Worm (Caenorhabditis elegans) whole organism, early embryonic: ENCODE data around the gene C03C10.5.
A peak's percentile ranks its signal among the peaks of the same experiment; 100 is the strongest.

Source experiments
- B0310.2 ChIP-seq: sonication (generic microtip); optimal IDR thresholded peaks from 2 replicates; lab custom pipeline; 2016; ENCODE audit warnings: mild to moderate bottlenecking, missing genetic modification characterization, missing compliant biosample characterization
- F13C5.2 ChIP-seq: sonication (generic microtip); optimal IDR thresholded peaks from 2 replicates; lab custom pipeline; 2017; ENCODE audit warnings: mild to moderate bottlenecking, missing genetic modification characterization, inconsistent platforms, missing compliant biosample characterization
- aly-1 ChIP-seq: sonication (generic microtip); optimal IDR thresholded peaks from 2 replicates; lab custom pipeline; 2016; ENCODE audit warnings: missing genetic modification characterization, missing compliant biosample characterization
- ama-1 ChIP-seq: fragments of 150-350 bp; optimal IDR thresholded peaks from 2 replicates; lab custom pipeline; 2014
- ceh-13 ChIP-seq: fragments of 200-800 bp; sonication (Bioruptor generic); optimal IDR thresholded peaks from 2 replicates; lab custom pipeline; 2018; ENCODE audit warnings: mild to moderate bottlenecking, missing genetic modification characterization, missing compliant biosample characterization
- ceh-36 ChIP-seq: sonication (generic microtip); optimal IDR thresholded peaks from 2 replicates; lab custom pipeline; 2016; ENCODE audit warnings: missing genetic modification characterization, inconsistent platforms, missing compliant biosample characterization
- ets-7 ChIP-seq: sonication (generic microtip); optimal IDR thresholded peaks from 2 replicates; lab custom pipeline; 2016; ENCODE audit warnings: missing genotype, missing genetic modification characterization, missing compliant biosample characterization
- flt-1 ChIP-seq: fragments of 200-800 bp; sonication (Bioruptor generic); IDR thresholded peaks from 2 replicates; pipeline ENCODE4 v1.3.6; 2022; ENCODE audit warnings: missing genetic modification characterization, missing compliant biosample characterization
- hmbx-1 ChIP-seq: sonication (generic microtip); optimal IDR thresholded peaks from 2 replicates; lab custom pipeline; 2016; ENCODE audit warnings: mild to moderate bottlenecking, missing genetic modification characterization, missing compliant biosample characterization
- hmg-4 ChIP-seq: fragments of 200-800 bp; sonication (Bioruptor generic); optimal IDR thresholded peaks from 2 replicates; lab custom pipeline; 2018; ENCODE audit warnings: mild to moderate bottlenecking, missing genetic modification characterization, missing compliant biosample characterization
- hnd-1 ChIP-seq: sonication (generic microtip); optimal IDR thresholded peaks from 2 replicates; lab custom pipeline; 2016; ENCODE audit warnings: missing genetic modification characterization, missing compliant biosample characterization
- pes-1 ChIP-seq: fragments of 200-800 bp; sonication (Bioruptor generic); IDR thresholded peaks from 2 replicates; pipeline ENCODE4 v1.3.6; 2022; ENCODE audit warnings: missing genetic modification reagents, missing genetic modification characterization, missing compliant biosample characterization
- scrt-1 ChIP-seq: fragments of 200-800 bp; sonication (Bioruptor generic); IDR thresholded peaks from 2 replicates; pipeline ENCODE4 v1.3.6; 2022; ENCODE audit warnings: missing genetic modification characterization, missing compliant biosample characterization
- sea-1 ChIP-seq: fragments of 200-800 bp; sonication (Bioruptor generic); conservative IDR thresholded peaks from 2 replicates; pipeline ENCODE4 v1.3.6; 2022; ENCODE audit warnings: missing genetic modification characterization, missing compliant biosample characterization
- tbx-11 ChIP-seq: fragments of 200-800 bp; sonication (Bioruptor generic); IDR thresholded peaks from 2 replicates; pipeline ENCODE4 v1.3.6; 2022; ENCODE audit warnings: missing genetic modification characterization, missing compliant biosample characterization
- tbx-37 ChIP-seq: fragments of 200-800 bp; sonication (Bioruptor generic); conservative IDR thresholded peaks from 2 replicates; pipeline ENCODE4 v1.3.6; 2022; ENCODE audit warnings: missing genetic modification reagents, missing genetic modification characterization, missing compliant biosample characterization
- tra-4 ChIP-seq: sonication (generic microtip); optimal IDR thresholded peaks from 2 replicates; lab custom pipeline; 2017; ENCODE audit warnings: missing genetic modification characterization, missing compliant biosample characterization

The C03C10.5 gene

DNA sequence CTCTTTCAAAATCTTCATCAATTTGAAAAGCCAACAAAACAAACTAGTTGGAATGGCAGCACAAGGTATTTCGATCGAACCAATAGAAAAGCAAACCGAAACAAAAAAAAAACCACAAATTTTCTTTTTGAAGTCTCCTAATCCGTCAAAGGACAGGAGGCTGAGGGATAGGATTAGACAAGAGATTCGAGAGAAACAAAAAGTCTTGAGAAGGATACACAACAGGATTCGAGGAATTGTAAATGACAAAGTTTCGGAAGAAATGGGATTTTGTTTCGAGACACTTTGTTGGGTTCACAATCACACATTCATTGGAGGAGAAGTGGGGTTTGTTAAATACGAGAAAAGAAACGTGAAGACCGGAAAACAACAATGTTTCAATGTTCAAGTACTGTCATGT, 9.1 kb upstream of the C03C10.5 start:
- TF ChIP-seq ceh-36: peak; percentile 7
- no peak for TF ChIP-seq F13C5.2 (tag; lab: Kevin White, UChicago)
- no peak for TF ChIP-seq ama-1 (lab: Kevin White, UChicago)
- TF ChIP-seq scrt-1 (GFP tag; lab: Robert Waterston, UW): no peak

DNA sequence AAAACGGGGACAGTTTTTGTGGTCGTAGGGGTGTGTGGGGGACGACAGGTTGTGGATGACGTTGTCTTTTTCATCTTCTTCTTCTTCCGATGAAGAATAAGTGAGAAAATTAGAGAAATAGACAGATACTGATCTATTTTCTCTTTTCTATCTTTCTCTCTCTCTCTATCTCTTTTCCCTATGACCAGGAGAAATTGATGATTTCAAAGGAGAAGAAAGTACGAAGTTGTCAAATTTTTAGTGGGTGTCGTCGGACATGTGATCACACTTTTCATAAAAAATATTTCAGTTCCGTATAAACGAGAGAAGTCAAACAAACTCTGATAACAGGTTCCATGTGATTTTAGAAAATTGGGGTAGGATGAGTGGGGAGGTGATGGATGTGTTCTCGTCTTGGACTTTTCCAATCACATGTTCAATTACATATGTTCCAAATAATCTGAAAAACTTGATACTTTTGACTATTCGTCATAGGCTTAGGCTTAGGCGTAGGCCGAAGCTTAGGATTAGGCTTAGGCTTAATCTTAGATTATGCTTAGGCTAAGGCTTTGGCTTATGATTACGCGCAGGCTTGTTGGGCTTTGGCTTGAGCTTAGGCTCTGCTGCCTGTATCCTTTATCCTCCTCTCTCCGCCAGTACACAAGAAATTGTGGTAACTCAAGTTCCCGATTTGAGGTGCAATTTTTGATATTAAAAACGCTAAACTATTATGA, 8.1 kb upstream of the C03C10.5 start:
- no peak for TF ChIP-seq flt-1 (GFP tag; lab: Robert Waterston, UW)
- TF ChIP-seq B0310.2 (tag; lab: Kevin White, UChicago): no peak
- no peak for TF ChIP-seq sea-1 (GFP tag; lab: Robert Waterston, UW)
- TF ChIP-seq hnd-1: no peak
- no peak for TF ChIP-seq scrt-1 (GFP tag; lab: Robert Waterston, UW)
- peak; percentile 64 for TF ChIP-seq ceh-36
- no peak for TF ChIP-seq aly-1 (tag; lab: Kevin White, UChicago)
- no peak for TF ChIP-seq ets-7 (tag; lab: Kevin White, UChicago)
- TF ChIP-seq tra-4 (tag; lab: Kevin White, UChicago): no peak

DNA sequence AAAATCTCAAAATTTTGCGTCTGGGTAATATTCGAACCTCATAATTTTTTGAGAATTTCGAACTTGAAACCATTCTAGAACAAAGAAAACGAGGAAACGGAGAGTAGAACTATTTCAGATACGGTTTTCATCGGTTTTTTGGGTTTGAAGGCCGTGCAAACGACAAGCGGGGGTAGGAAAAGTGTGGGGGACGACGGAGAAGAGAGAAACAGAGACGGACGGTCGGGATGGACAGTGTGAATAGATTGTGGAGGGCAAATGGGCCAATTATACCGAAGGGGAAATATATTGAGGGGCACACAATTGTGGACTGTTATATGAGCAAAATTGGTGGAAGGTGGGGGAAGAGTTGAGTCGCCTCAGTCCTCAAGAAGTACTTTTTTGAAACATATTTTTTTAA, 6.8 kb upstream of the C03C10.5 start:
- TF ChIP-seq hmg-4 (GFP tag; lab: Kevin White, UChicago) (no peak), aly-1 (tag; lab: Kevin White, UChicago) (peak; percentile 26)

DNA sequence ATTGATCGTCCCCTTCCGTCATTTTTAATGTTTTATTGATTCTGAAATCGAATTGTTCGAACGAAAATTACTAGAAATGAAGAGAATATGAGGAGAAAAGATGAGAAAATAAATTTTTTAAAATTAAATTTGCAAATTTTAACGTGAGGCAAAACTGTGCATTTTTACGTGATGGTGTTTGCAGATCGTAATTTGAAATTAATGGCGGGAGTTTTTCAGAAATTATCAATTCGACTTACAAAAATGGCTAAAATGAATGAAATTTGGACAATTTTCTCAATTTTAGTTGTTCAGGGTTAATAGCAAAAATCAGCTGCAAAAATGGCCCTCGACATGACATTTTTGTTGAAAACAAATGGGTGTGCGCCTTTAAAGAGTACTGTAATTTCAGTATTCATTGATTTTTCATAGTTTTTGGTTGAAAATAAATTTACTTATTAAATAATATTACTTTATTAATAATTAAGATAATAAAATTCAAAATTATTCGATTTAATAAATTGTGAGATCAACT, 6.2 kb upstream of the C03C10.5 start, which contains the start of gene rei-1:
rei-1 (minus strand) TSS at position 84 of the 514 bp plus-strand sequence.
- TF ChIP-seq ceh-13 (GFP tag; lab: Kevin White, UChicago) (no peak), tbx-11 (no peak), hmg-4 (GFP tag; lab: Kevin White, UChicago) (no peak), tbx-37 (no peak), ets-7 (tag; lab: Kevin White, UChicago) (no peak), B0310.2 (tag; lab: Kevin White, UChicago) (no peak), sea-1 (GFP tag; lab: Robert Waterston, UW) (no peak), aly-1 (tag; lab: Kevin White, UChicago) (no peak), pes-1 (GFP tag; lab: Robert Waterston, UW) (no peak), scrt-1 (GFP tag; lab: Robert Waterston, UW) (no peak), hnd-1 (no peak), hmbx-1 (tag; lab: Kevin White, UChicago) (no peak), ama-1 (lab: Kevin White, UChicago) (no peak), ceh-36 (no peak), tra-4 (tag; lab: Kevin White, UChicago) (no peak)

DNA sequence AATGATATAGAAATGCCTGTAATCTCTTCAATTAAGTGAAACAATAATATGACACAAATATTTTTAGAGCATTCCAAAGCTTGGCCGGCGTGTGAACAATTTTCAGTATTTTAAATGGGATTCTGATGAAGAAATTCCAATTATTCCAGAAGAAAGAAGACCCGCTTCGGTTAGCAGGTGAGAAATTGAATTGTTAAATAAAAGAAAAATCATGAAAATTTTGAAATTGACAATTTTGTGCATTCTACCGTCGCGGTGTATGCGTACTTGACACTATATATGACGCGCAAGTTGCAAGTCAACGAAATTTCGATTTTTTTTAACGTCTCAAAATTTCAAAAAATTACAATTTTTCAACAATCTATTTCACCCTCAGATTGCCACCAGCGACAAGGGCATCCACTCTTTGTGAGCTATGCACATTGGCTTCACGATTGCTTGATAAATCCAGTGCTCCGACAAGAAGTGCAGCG, 4.5 kb upstream of the C03C10.5 start:
- no peak for TF ChIP-seq tbx-11
- no peak for TF ChIP-seq B0310.2 (tag; lab: Kevin White, UChicago)
- no peak for TF ChIP-seq ets-7 (tag; lab: Kevin White, UChicago)
- TF ChIP-seq hnd-1: no peak
- no peak for TF ChIP-seq sea-1 (GFP tag; lab: Robert Waterston, UW)
- no peak for TF ChIP-seq ama-1 (lab: Kevin White, UChicago)
- TF ChIP-seq tra-4 (tag; lab: Kevin White, UChicago): no peak

DNA sequence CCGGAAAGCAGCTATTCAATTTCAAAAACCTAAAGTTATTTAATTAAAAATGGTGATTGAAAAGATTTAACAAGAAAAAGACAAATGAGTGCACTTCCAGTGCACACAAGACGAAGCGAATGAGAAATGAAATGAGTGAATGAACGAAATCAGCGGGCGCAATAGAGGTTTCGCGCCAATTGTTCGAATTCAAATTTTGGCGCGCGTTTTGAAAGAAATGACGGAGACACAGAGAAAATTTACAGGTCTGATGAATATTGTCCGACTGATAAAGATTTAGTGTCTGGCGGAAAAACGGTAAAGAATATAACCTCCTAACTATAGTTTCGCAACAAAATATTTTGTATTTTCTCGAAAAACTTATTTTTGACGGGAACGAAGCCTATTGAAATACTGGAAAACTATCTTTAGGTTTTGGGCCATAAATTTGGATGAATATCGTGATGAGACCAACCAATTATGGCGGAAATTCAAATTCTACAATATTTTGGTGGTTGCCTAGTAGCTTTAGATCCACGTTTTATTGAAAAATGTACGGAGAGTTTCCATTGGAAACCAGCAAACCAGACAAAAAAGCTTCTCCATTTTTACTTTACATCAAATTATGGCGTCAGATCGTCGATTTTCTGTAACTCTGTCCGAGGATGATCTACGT, 3.6 kb upstream of the C03C10.5 start, which contains the start of gene C03C10.7:
C03C10.7 (plus strand) TSS at position 605 of the 655 bp plus-strand sequence.
- TF ChIP-seq tra-4 (tag; lab: Kevin White, UChicago): no peak
- no peak for TF ChIP-seq hmg-4 (GFP tag; lab: Kevin White, UChicago)
- TF ChIP-seq sea-1 (GFP tag; lab: Robert Waterston, UW): no peak
- no peak for TF ChIP-seq pes-1 (GFP tag; lab: Robert Waterston, UW)
- no peak for TF ChIP-seq ama-1 (lab: Kevin White, UChicago)
- no peak for TF ChIP-seq scrt-1 (GFP tag; lab: Robert Waterston, UW)
- TF ChIP-seq tbx-37: no peak
- TF ChIP-seq aly-1 (tag; lab: Kevin White, UChicago): no peak
- TF ChIP-seq ets-7 (tag; lab: Kevin White, UChicago): no peak
- TF ChIP-seq flt-1 (GFP tag; lab: Robert Waterston, UW): no peak
- no peak for TF ChIP-seq tbx-11
- TF ChIP-seq F13C5.2 (tag; lab: Kevin White, UChicago): no peak
- no peak for TF ChIP-seq ceh-13 (GFP tag; lab: Kevin White, UChicago)
- no peak for TF ChIP-seq hmbx-1 (tag; lab: Kevin White, UChicago)
- TF ChIP-seq hnd-1: no peak
- no peak for TF ChIP-seq B0310.2 (tag; lab: Kevin White, UChicago)

DNA sequence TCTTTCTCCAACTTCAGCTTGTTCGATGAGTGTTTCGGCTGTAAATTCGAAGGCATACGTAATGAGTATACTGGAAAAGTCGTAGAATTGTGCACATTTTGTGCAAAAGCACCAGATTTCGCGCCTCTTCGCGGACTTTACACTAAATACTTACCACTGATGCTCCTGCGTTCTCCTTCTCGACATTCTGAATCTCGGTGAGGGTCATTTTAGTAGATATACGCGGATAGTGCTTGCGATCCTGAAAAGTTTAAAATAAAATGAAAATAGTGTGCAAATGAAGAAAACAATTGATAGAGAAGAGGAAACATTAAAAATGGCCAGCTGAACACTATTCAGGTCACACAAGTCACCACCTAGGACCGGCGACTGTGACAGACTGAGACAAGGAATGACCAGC, 2.8 kb upstream of the C03C10.5 start, which contains the start of gene rnr-2:
rnr-2 (minus strand) TSS at position 241 of the 400 bp plus-strand sequence.
- TF ChIP-seq hmg-4 (GFP tag; lab: Kevin White, UChicago): no peak
- peak; percentile 80 for TF ChIP-seq ama-1 (lab: Kevin White, UChicago)
